Worm (Caenorhabditis elegans) whole organism, young adult: ENCODE results near the gene C01G10.1.

Experiments
- B0261.1 ChIP-seq: sonication (generic microtip); optimal IDR thresholded peaks from 2 replicates; lab custom pipeline; 2016; ENCODE audit warnings: mild to moderate bottlenecking, missing genetic modification characterization, moderate library complexity, missing compliant biosample characterization
- D2030.7 ChIP-seq: fragments of 200-800 bp; sonication (Bioruptor generic); IDR thresholded peaks from 2 replicates; pipeline ENCODE4 v1.3.6; 2022; ENCODE audit warnings: missing genetic modification reagents, missing genetic modification characterization, missing compliant biosample characterization
- F10E7.11 ChIP-seq: sonication (generic microtip); optimal IDR thresholded peaks from 2 replicates; lab custom pipeline; 2017; ENCODE audit warnings: mild to moderate bottlenecking, missing genetic modification characterization, moderate library complexity, missing compliant biosample characterization
- F22D6.2 ChIP-seq: sonication (generic microtip); optimal IDR thresholded peaks from 2 replicates; lab custom pipeline; 2016; ENCODE audit warnings: mild to moderate bottlenecking, missing genetic modification characterization, missing compliant biosample characterization
- F33H1.4 ChIP-seq: fragments of 200-800 bp; sonication (Bioruptor generic); IDR thresholded peaks from 2 replicates; pipeline ENCODE4 v1.3.6; 2022; ENCODE audit warnings: missing genetic modification reagents, missing genetic modification characterization, missing compliant biosample characterization
- F57A8.1 ChIP-seq: fragments of 200-800 bp; sonication (Bioruptor generic); optimal IDR thresholded peaks from 2 replicates; lab custom pipeline; 2018; ENCODE audit warnings: mild to moderate bottlenecking, missing genetic modification characterization, moderate library complexity, missing compliant biosample characterization
- F57C9.4 ChIP-seq: sonication (generic microtip); optimal IDR thresholded peaks from 2 replicates; lab custom pipeline; 2017; ENCODE audit warnings: mild to moderate bottlenecking, missing genetic modification characterization, missing compliant biosample characterization
- K11D2.4 ChIP-seq: fragments of 200-800 bp; sonication (Bioruptor generic); IDR thresholded peaks from 2 replicates; pipeline ENCODE4 v1.3.6; 2022; ENCODE audit warnings: missing genetic modification reagents, missing genetic modification characterization, missing compliant biosample characterization
- K12H6.12 ChIP-seq: fragments of 200-800 bp; sonication (Bioruptor generic); optimal IDR thresholded peaks from 2 replicates; lab custom pipeline; 2018; ENCODE audit warnings: mild to moderate bottlenecking, missing genetic modification characterization, missing compliant biosample characterization
- Y53G8AR.9 ChIP-seq: fragments of 200-800 bp; sonication (Bioruptor generic); conservative IDR thresholded peaks from 2 replicates; pipeline ENCODE4 v1.3.6; 2022; ENCODE audit warnings: missing genetic modification reagents, missing genetic modification characterization, missing compliant biosample characterization
- Y56A3A.18 ChIP-seq: fragments of 200-800 bp; sonication (Bioruptor generic); IDR thresholded peaks from 2 replicates; pipeline ENCODE4 v1.3.6; 2022; ENCODE audit warnings: missing genetic modification reagents, missing genetic modification characterization, missing compliant biosample characterization
- Y67H2A.10 ChIP-seq: fragments of 200-800 bp; sonication (Bioruptor generic); conservative IDR thresholded peaks from 2 replicates; pipeline ENCODE4 v1.3.6; 2022; ENCODE audit warnings: missing genetic modification reagents, missing genetic modification characterization, missing compliant biosample characterization
- ZK185.1 ChIP-seq: sonication (generic microtip); optimal IDR thresholded peaks from 2 replicates; lab custom pipeline; 2016; ENCODE audit warnings: mild to moderate bottlenecking, missing genetic modification characterization, missing compliant biosample characterization; ENCODE audit not compliant: poor library complexity, severe bottlenecking
- ama-1 ChIP-seq, 3 experiments: fragments of 150-350 bp in 1 of 3; sonication (generic microtip) in 2 of 3; optimal IDR thresholded peaks; 2 replicates each; lab custom pipeline; 2014 to 2018; ENCODE audit warnings: missing biosample characterization in 2 of 3, missing genetic modification characterization in 2 of 3, missing genetic modification reagents in 2 of 3
- aptf-3 ChIP-seq: fragments of 200-800 bp; sonication (Bioruptor generic); IDR thresholded peaks from 2 replicates; pipeline ENCODE4 v1.3.6; 2022; ENCODE audit warnings: missing genetic modification characterization, missing compliant biosample characterization
- athp-1 ChIP-seq: sonication (generic microtip); optimal IDR thresholded peaks from 2 replicates; lab custom pipeline; 2017; ENCODE audit warnings: mild to moderate bottlenecking, missing genetic modification characterization, missing compliant biosample characterization
- attf-5 ChIP-seq: fragments of 200-800 bp; sonication (Bioruptor generic); optimal IDR thresholded peaks from 2 replicates; lab custom pipeline; 2018; ENCODE audit warnings: mild to moderate bottlenecking, missing genetic modification characterization, missing compliant biosample characterization
- attf-6 ChIP-seq: fragments of 200-800 bp; sonication (Bioruptor generic); IDR thresholded peaks from 2 replicates; pipeline ENCODE4 v1.3.6; 2022; ENCODE audit warnings: missing genetic modification reagents, missing genetic modification characterization, missing compliant biosample characterization
- ccch-3 ChIP-seq: fragments of 200-800 bp; sonication (Bioruptor generic); optimal IDR thresholded peaks from 2 replicates; lab custom pipeline; 2018; ENCODE audit warnings: mild to moderate bottlenecking, missing genetic modification characterization, missing compliant biosample characterization
- ceh-100 ChIP-seq: fragments of 200-800 bp; sonication (Bioruptor generic); IDR thresholded peaks from 2 replicates; pipeline ENCODE4 v1.3.6; 2022; ENCODE audit warnings: missing genetic modification reagents, missing genetic modification characterization, missing compliant biosample characterization
- ceh-27 ChIP-seq: fragments of 200-800 bp; sonication (Bioruptor generic); optimal IDR thresholded peaks from 2 replicates; lab custom pipeline; 2018; ENCODE audit warnings: mild to moderate bottlenecking, missing genetic modification characterization, moderate library complexity, missing compliant biosample characterization
- dpff-1 ChIP-seq: sonication (generic microtip); optimal IDR thresholded peaks from 2 replicates; lab custom pipeline; 2017; ENCODE audit warnings: mild to moderate bottlenecking, missing genetic modification characterization, missing compliant biosample characterization
- efl-1 ChIP-seq: fragments of 150-350 bp; optimal IDR thresholded peaks from 2 replicates; lab custom pipeline; 2014; ENCODE audit warnings: missing biosample characterization, missing genetic modification reagents, missing genetic modification characterization
- egl-18 ChIP-seq: fragments of 200-800 bp; sonication (Bioruptor generic); IDR thresholded peaks from 2 replicates; pipeline ENCODE4 v1.3.6; 2022; ENCODE audit warnings: missing genetic modification reagents, missing genetic modification characterization, missing compliant biosample characterization
- ekl-4 ChIP-seq: fragments of 200-800 bp; sonication (Bioruptor generic); IDR thresholded peaks from 2 replicates; pipeline ENCODE4 v1.3.6; 2022; ENCODE audit warnings: missing genetic modification reagents, missing genetic modification characterization, missing compliant biosample characterization
- ets-4 ChIP-seq: fragments of 200-800 bp; sonication (Bioruptor generic); optimal IDR thresholded peaks from 2 replicates; lab custom pipeline; 2018; ENCODE audit warnings: mild to moderate bottlenecking, missing genetic modification characterization, missing compliant biosample characterization
- gei-17 ChIP-seq: fragments of 200-800 bp; sonication (Bioruptor generic); optimal IDR thresholded peaks from 2 replicates; lab custom pipeline; 2018; ENCODE audit warnings: mild to moderate bottlenecking, missing genetic modification characterization, missing compliant biosample characterization
- hlh-12 ChIP-seq: sonication (generic microtip); optimal IDR thresholded peaks from 2 replicates; lab custom pipeline; 2016; ENCODE audit warnings: missing genetic modification characterization, missing compliant biosample characterization
- hmg-20 ChIP-seq: fragments of 200-800 bp; sonication (Bioruptor generic); IDR thresholded peaks from 2 replicates; pipeline ENCODE4 v1.3.6; 2022; ENCODE audit warnings: missing genetic modification reagents, missing genetic modification characterization, missing compliant biosample characterization
- lin-26 ChIP-seq: fragments of 200-800 bp; sonication (Bioruptor generic); IDR thresholded peaks from 2 replicates; pipeline ENCODE4 v1.3.6; 2022; ENCODE audit warnings: missing genetic modification reagents, missing genetic modification characterization, missing compliant biosample characterization
- lin-40 ChIP-seq: sonication (generic microtip); optimal IDR thresholded peaks from 2 replicates; lab custom pipeline; 2016; ENCODE audit warnings: missing genetic modification characterization, mild to moderate bottlenecking, missing compliant biosample characterization, missing genotype, missing genetic modification reagents
- lsl-1 ChIP-seq: fragments of 200-800 bp; sonication (Bioruptor generic); optimal IDR thresholded peaks from 2 replicates; lab custom pipeline; 2018; ENCODE audit warnings: mild to moderate bottlenecking, missing genetic modification characterization, moderate library complexity, missing compliant biosample characterization
- lsy-27 ChIP-seq: sonication (generic microtip); optimal IDR thresholded peaks from 2 replicates; lab custom pipeline; 2017; ENCODE audit warnings: missing genetic modification characterization, mild to moderate bottlenecking, missing compliant biosample characterization, antibody characterized with exemption, missing genotype, borderline replicate concordance; ENCODE audit not compliant: insufficient read depth
- madf-6 ChIP-seq: fragments of 200-800 bp; sonication (Bioruptor generic); IDR thresholded peaks from 2 replicates; pipeline ENCODE4 v1.3.6; 2022; ENCODE audit warnings: missing genetic modification reagents, missing genetic modification characterization, missing compliant biosample characterization
- mcd-1 ChIP-seq: fragments of 200-800 bp; sonication (Bioruptor generic); IDR thresholded peaks from 2 replicates; pipeline ENCODE4 v1.3.6; 2022; ENCODE audit warnings: missing genetic modification reagents, missing genetic modification characterization, missing compliant biosample characterization
- mxl-1 ChIP-seq: sonication (generic microtip); optimal IDR thresholded peaks from 2 replicates; lab custom pipeline; 2016; ENCODE audit warnings: missing genetic modification characterization, missing compliant biosample characterization
- nfya-1 ChIP-seq: sonication (generic microtip); optimal IDR thresholded peaks from 2 replicates; lab custom pipeline; 2017; ENCODE audit warnings: antibody characterized with exemption, missing compliant biosample characterization, missing genetic modification characterization, borderline replicate concordance; ENCODE audit not compliant: insufficient read depth
- nfyb-1 ChIP-seq: fragments of 200-800 bp; sonication (Bioruptor generic); IDR thresholded peaks from 2 replicates; pipeline ENCODE4 v1.3.6; 2022; ENCODE audit warnings: missing genetic modification reagents, missing genetic modification characterization, missing compliant biosample characterization
- nhr-120 ChIP-seq: fragments of 200-800 bp; sonication (Bioruptor generic); IDR thresholded peaks from 2 replicates; pipeline ENCODE4 v1.3.6; 2022; ENCODE audit warnings: missing genetic modification characterization, missing compliant biosample characterization
- rcor-1 ChIP-seq: fragments of 200-800 bp; sonication (Bioruptor generic); IDR thresholded peaks from 2 replicates; pipeline ENCODE4 v1.3.6; 2022; ENCODE audit warnings: missing genetic modification reagents, missing genetic modification characterization, missing compliant biosample characterization
- snpc-3.4 ChIP-seq: sonication (generic microtip); optimal IDR thresholded peaks from 2 replicates; lab custom pipeline; 2017; ENCODE audit warnings: missing genetic modification characterization, mild to moderate bottlenecking, missing compliant biosample characterization, antibody characterized with exemption, moderate library complexity, missing genotype, missing genetic modification reagents
- somi-1 ChIP-seq: fragments of 200-800 bp; sonication (Bioruptor generic); optimal IDR thresholded peaks from 2 replicates; lab custom pipeline; 2018; ENCODE audit warnings: mild to moderate bottlenecking, missing genetic modification characterization, missing compliant biosample characterization
- tbp1 ChIP-seq: fragments of 200-800 bp; sonication (Bioruptor generic); optimal IDR thresholded peaks from 2 replicates; lab custom pipeline; 2018; ENCODE audit warnings: mild to moderate bottlenecking, missing genetic modification characterization, missing compliant biosample characterization
- tbx-9 ChIP-seq: sonication (generic microtip); optimal IDR thresholded peaks from 2 replicates; lab custom pipeline; 2016; ENCODE audit warnings: borderline replicate concordance, missing genetic modification characterization, inconsistent platforms, missing compliant biosample characterization
- zfh-2 ChIP-seq: fragments of 200-800 bp; sonication (Bioruptor generic); conservative IDR thresholded peaks from 2 replicates; pipeline ENCODE4 v1.3.6; 2022; ENCODE audit warnings: missing genetic modification reagents, missing genetic modification characterization, missing compliant biosample characterization
- ztf-18 ChIP-seq: sonication (generic microtip); optimal IDR thresholded peaks from 2 replicates; lab custom pipeline; 2016; ENCODE audit warnings: missing genotype, mild to moderate bottlenecking, missing genetic modification characterization, missing compliant biosample characterization
- ztf-22 ChIP-seq: fragments of 200-800 bp; sonication (Bioruptor generic); optimal IDR thresholded peaks from 2 replicates; lab custom pipeline; 2018; ENCODE audit warnings: mild to moderate bottlenecking, missing genetic modification characterization, moderate library complexity, missing compliant biosample characterization
- ztf-3 ChIP-seq: fragments of 200-800 bp; sonication (Bioruptor generic); optimal IDR thresholded peaks from 2 replicates; lab custom pipeline; 2018; ENCODE audit warnings: mild to moderate bottlenecking, missing genetic modification characterization, missing compliant biosample characterization

C01G10.1 gene

DNA sequence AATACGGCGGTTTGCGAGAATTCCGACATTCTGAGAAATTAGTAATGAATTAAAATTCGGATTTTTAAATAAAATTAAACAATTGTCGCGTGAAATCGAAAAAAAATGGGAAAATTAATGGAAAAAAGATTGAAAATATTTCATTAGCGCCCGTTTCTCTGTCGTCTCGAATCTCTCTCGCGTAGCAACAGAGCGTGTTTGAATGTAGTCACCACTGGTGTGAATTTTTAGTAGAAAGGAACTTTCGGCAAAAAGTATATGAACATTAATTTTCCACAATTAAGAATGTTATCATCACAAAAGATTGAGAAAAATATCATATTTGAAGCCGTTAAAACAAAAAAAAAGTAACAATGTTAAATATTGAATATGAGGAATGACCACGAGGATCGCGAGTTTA is 37.2 kb downstream of the C01G10.1 start, which contains the start of gene aipl-1 (continued):
- TF ChIP-seq ztf-22 (no peak), Y53G8AR.9 (no peak), F22D6.2 (tag; lab: Kevin White, UChicago) (no peak), ztf-3 (GFP tag; lab: Kevin White, UChicago) (no peak), D2030.7 (GFP tag; lab: Robert Waterston, UW) (peak; percentile 79), mcd-1 (GFP tag; lab: Robert Waterston, UW) (peak; percentile 90), gei-17 (GFP tag; lab: Kevin White, UChicago) (no peak), ZK185.1 (tag; lab: Kevin White, UChicago) (peak; percentile 6), lsl-1 (peak; percentile 48), hmg-20 (GFP tag; lab: Robert Waterston, UW) (no peak), F57C9.4 (tag; lab: Kevin White, UChicago) (no peak), K12H6.12 (no peak), ets-4 (GFP tag; lab: Kevin White, UChicago) (no peak), Y67H2A.10 (GFP tag; lab: Robert Waterston, UW) (0 out of 2 replicates have a peak, but pooled peaks have one; percentile 15), F33H1.4 (GFP tag; lab: Robert Waterston, UW) (0 out of 2 replicates have a peak, but pooled peaks have one; percentile 31), K11D2.4 (no peak), madf-6 (GFP tag; lab: Robert Waterston, UW) (peak; percentile 40; the same call in 1 of the 2 replicates), lin-40 (tag; lab: Kevin White, UChicago) (no peak), lin-26 (GFP tag; lab: Robert Waterston, UW) (no peak), ztf-18 (tag; lab: Kevin White, UChicago) (no peak), snpc-3.4 (tag; lab: Kevin White, UChicago) (peak; percentile 25), attf-6 (GFP tag; lab: Robert Waterston, UW) (no peak), aptf-3 (GFP tag; lab: Robert Waterston, UW) (no peak), ama-1 (optimal IDR thresholded peaks at IDR 0.05; lab: Kevin White, UChicago) (no peak), ama-1 (GFP tag; optimal IDR thresholded peaks at IDR 0.05; lab: Kevin White, UChicago) (no peak), egl-18 (GFP tag; lab: Robert Waterston, UW) (no peak), Y56A3A.18 (GFP tag; lab: Robert Waterston, UW) (no peak), F57A8.1 (GFP tag; lab: Kevin White, UChicago) (no peak), rcor-1 (peak; percentile 51; the same call in 1 of the 2 replicates), F10E7.11 (tag; lab: Kevin White, UChicago) (no peak), tbx-9 (no peak), B0261.1 (no peak), nfyb-1 (GFP tag; lab: Robert Waterston, UW) (no peak), ekl-4 (GFP tag; lab: Robert Waterston, UW) (no peak), dpff-1 (no peak), ceh-27 (peak; percentile 52), tbp1 (GFP tag; lab: Kevin White, UChicago) (peak; percentile 34), hlh-12 (tag; lab: Kevin White, UChicago) (no peak), lsy-27 (tag; lab: Kevin White, UChicago) (no peak), zfh-2 (GFP tag; lab: Robert Waterston, UW) (no peak), athp-1 (tag; lab: Kevin White, UChicago) (no peak), ceh-100 (GFP tag; lab: Robert Waterston, UW) (peak; percentile 95), efl-1 (GFP tag; lab: Kevin White, UChicago) (peak; percentile 61), nfya-1 (tag; lab: Kevin White, UChicago) (no peak), attf-5 (GFP tag; lab: Kevin White, UChicago) (peak; percentile 73), nhr-120 (GFP tag; lab: Robert Waterston, UW) (no peak), mxl-1 (no peak), ccch-3 (no peak), somi-1 (GFP tag; lab: Kevin White, UChicago) (no peak)
